Fruit fly (Drosophila melanogaster) whole organism, pupa: ENCODE measurements around the gene CG5746.

Experiments used
- CG15710 ChIP-seq: fragments of 200-800 bp; sonication (Bioruptor generic); optimal IDR thresholded peaks from 2 replicates; lab custom pipeline; 2018; ENCODE audit warnings: missing biosample characterization, mild to moderate bottlenecking, missing genetic modification characterization, moderate library complexity
- Ets98B ChIP-seq: fragments of 200-800 bp; sonication (Bioruptor generic); IDR thresholded peaks from 2 replicates; pipeline ENCODE4 v1.3.6; 2022; ENCODE audit warnings: missing biosample characterization, missing genetic modification characterization
- Snoo ChIP-seq: fragments of 200-800 bp; sonication (Bioruptor generic); optimal IDR thresholded peaks from 3 replicates; lab custom pipeline; 2017; ENCODE audit warnings: missing biosample characterization, mild to moderate bottlenecking, missing genetic modification characterization, inconsistent platforms

DNA sequence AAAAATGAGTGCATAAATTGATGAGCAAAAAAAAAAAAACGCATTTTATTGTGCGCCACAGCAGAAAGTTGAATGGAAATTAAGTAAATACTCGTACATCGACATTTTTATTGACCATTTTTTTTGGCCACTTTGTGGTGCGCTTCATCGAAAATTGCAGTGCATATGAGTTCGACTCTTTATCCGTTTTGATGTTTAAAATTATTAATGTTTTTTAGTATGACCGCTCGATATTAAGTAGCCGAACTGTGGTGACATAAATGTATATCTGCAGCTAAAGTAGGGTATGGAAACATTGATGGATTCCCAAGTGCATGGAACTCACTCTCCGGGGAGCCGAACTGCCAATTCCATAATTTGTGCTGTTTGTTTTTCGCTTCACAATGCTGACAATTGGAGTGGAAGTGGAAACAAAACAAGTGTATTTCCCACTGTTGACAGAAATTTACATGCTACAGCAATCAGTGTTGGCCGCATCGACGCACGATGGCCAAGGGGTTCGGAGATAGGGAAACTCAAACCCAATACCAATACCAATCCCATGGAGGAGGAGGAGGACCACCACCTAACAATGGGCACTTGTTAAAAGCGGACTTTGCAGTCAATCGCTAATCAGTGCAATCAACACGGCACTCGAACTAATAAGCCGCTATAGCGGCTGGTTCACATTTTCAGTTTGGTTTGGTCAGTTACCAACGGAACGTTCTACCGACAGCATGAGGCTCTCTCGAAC is 43.8 kb upstream of the CG5746 start, which contains the start of gene CG13616:
- TF ChIP-seq Ets98B (GFP tag; lab: Robert Waterston, UW) (no peak), Snoo (tag; lab: Kevin White, UChicago) (no peak), CG15710 (tag; lab: Kevin White, UChicago) (no peak)
